Fruit fly (Drosophila melanogaster): ENCODE data around the gene homer.

Gene homer

DNA sequence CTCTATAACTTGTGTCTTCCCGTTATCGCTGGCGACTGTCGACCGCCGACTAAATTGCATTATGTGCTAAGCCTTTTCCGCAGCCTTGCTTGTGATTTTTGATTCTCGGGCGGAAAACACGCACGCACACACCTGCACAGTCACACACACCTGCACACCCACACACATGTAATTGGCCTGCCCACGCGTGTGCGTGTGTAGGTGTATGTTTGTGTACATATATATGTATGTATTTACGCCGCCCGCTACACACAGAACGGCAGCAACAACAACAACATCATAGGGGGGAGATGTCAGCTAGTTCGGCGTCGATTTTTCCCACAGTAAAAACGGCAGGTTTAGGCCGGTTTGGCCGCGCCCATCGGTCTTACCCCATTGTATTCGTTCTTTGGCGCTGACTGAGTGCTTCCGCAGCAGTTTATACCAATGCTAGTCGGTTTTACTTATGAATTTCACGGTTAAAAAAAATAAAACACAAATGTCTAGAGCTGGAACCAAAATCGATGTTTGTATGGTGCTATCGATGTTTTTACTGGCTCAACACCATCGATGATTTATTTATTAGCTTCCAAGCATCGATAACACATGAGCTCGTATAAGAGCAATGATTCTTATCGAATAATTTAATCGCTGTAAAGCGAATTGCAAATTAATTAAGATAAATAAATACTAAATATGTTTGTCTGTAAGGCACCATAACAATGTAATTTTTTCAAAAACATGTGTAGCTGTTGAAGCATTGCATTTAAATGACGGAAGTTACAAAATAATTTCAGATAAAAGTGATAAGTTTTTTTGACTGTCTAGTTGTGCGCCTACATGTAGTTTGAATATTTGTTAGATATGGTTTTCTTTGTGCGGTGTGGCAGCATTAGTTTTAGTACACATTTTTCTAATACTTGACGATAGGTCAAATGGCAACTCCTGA lies at the start of gene homer (continued):
- TF ChIP-seq CG17186 (GFP tag; optimal IDR thresholded peaks at IDR 0.05) = peak; percentile 1
- TF ChIP-seq sna (GFP tag; IDR thresholded peaks at IDR 0.05; ENCODE audit: partially characterized antibody) = peak; percentile 86; the same call in 1 of the 2 replicates
- peak in 1 of 2 experiments; percentile 100 for TF ChIP-seq Hr78 (GFP tag; optimal IDR thresholded peaks at IDR 0.05)
- no peak for TF ChIP-seq pfk (GFP tag; optimal IDR thresholded peaks at IDR 0.05)
- TF ChIP-seq tin (GFP tag; optimal IDR thresholded peaks at IDR 0.05) = peak; percentile 8
- TF ChIP-seq Hr39 (optimal IDR thresholded peaks at IDR 0.05) = no peak
- peak; percentile 63; the same call in 2 of the 3 replicates for TF ChIP-seq ci (GFP tag; IDR thresholded peaks at IDR 0.05)
- TF ChIP-seq org-1 (GFP tag; optimal IDR thresholded peaks at IDR 0.05) = no peak
- TF ChIP-seq Opbp (GFP tag; IDR thresholded peaks at IDR 0.05; ENCODE audit: partially characterized antibody) = peak; percentile 96
- TF ChIP-seq grau (tag; optimal IDR thresholded peaks at IDR 0.05) = no peak
- TF ChIP-seq CrebB (tag; optimal IDR thresholded peaks at IDR 0.05) = no peak
- TF ChIP-seq lmd (GFP tag; IDR thresholded peaks at IDR 0.05) = no peak
- TF ChIP-seq insv (GFP tag; optimal IDR thresholded peaks at IDR 0.05) = no peak
- TF ChIP-seq eyg (GFP tag; optimal IDR thresholded peaks at IDR 0.05) = no peak
- no peak for TF ChIP-seq CTCF (GFP tag; optimal IDR thresholded peaks at IDR 0.05)
- no peak for TF ChIP-seq CG18599 (GFP tag; optimal IDR thresholded peaks at IDR 0.05)
- no peak for TF ChIP-seq rib (GFP tag; IDR thresholded peaks at IDR 0.05)
- TF ChIP-seq CG11085 (GFP tag; IDR thresholded peaks at IDR 0.05) = no peak
- TF ChIP-seq D19B (GFP tag; optimal IDR thresholded peaks at IDR 0.05) = no peak
- TF ChIP-seq CG9876 (GFP tag; optimal IDR thresholded peaks at IDR 0.05) = no peak
- peak; percentile 45 for TF ChIP-seq CG14710 (tag; optimal IDR thresholded peaks at IDR 0.05)
- no peak for TF ChIP-seq CG7357 (GFP tag; IDR thresholded peaks at IDR 0.05)
- no peak for TF ChIP-seq CG4404 (GFP tag; IDR thresholded peaks at IDR 0.05)
- peak; percentile 52 for TF ChIP-seq HmgZ (tag; optimal IDR thresholded peaks at IDR 0.05)
- no peak for TF ChIP-seq CG12744 (GFP tag; optimal IDR thresholded peaks at IDR 0.05)
- peak; percentile 4 for TF ChIP-seq dmrt11E (tag; optimal IDR thresholded peaks at IDR 0.05)
- peak; percentile 95 for TF ChIP-seq bbx (GFP tag; IDR thresholded peaks at IDR 0.05; ENCODE audit: partially characterized antibody)
- TF ChIP-seq CG18262 (tag; optimal IDR thresholded peaks at IDR 0.05) = peak; percentile 19
- peak; percentile 1 for TF ChIP-seq her (GFP tag; optimal IDR thresholded peaks at IDR 0.05)
- TF ChIP-seq toy (GFP tag; IDR thresholded peaks at IDR 0.05) = no peak
- TF ChIP-seq CG3407 (GFP tag; optimal IDR thresholded peaks at IDR 0.05) = no peak
- peak; percentile 10 for TF ChIP-seq CG17829 (tag; optimal IDR thresholded peaks at IDR 0.05)
- TF ChIP-seq hb (GFP tag; IDR thresholded peaks at IDR 0.05; ENCODE audit: partially characterized antibody) = peak; percentile 95
- TF ChIP-seq vvl (GFP tag; IDR thresholded peaks at IDR 0.05) = peak; percentile 18; the same call in 1 of the 2 replicates
- TF ChIP-seq peb (GFP tag; IDR thresholded peaks at IDR 0.05) = no peak
- TF ChIP-seq Xrp1 (GFP tag; IDR thresholded peaks at IDR 0.05) = peak; percentile 27; the same call in 1 of the 2 replicates
- peak; percentile 96 for TF ChIP-seq CG14860 (GFP tag; IDR thresholded peaks at IDR 0.05; ENCODE audit: partially characterized antibody)
- TF ChIP-seq unpg (GFP tag; optimal IDR thresholded peaks at IDR 0.05) = no peak
- TF ChIP-seq en (GFP tag; optimal IDR thresholded peaks at IDR 0.05) = peak; percentile 11
- peak; percentile 59 for TF ChIP-seq mirr (GFP tag; optimal IDR thresholded peaks at IDR 0.05)
- peak; percentile 37 for TF ChIP-seq phol (tag; optimal IDR thresholded peaks at IDR 0.05)
- TF ChIP-seq dan (GFP tag; IDR thresholded peaks at IDR 0.05) = no peak
- TF ChIP-seq CG6765 (GFP tag; optimal IDR thresholded peaks at IDR 0.05) = no peak
- peak; percentile 78 for TF ChIP-seq Doc3 (GFP tag; IDR thresholded peaks at IDR 0.05; ENCODE audit: partially characterized antibody)
- no peak for TF ChIP-seq twi (tag; optimal IDR thresholded peaks at IDR 0.05)
- peak; percentile 98 for TF ChIP-seq sr (GFP tag; IDR thresholded peaks at IDR 0.05)
- no peak for TF ChIP-seq Eip74EF (GFP tag; optimal IDR thresholded peaks at IDR 0.05)
- TF ChIP-seq so (GFP tag; IDR thresholded peaks at IDR 0.05) = no peak
- TF ChIP-seq CG5245 (GFP tag; optimal IDR thresholded peaks at IDR 0.05) = no peak
